Worm (Caenorhabditis elegans) whole organism, midembryonic: Measurements from ENCODE around the gene hmgr-1.
"Not testable (repeated sequence)": the region's sequence is repeated elsewhere in the genome, so short reads cannot be mapped to it uniquely, and the experiment has no call there.

Experiments
- T22C8.4 ChIP-seq: fragments of 200-800 bp; sonication (Bioruptor generic); IDR thresholded peaks from 2 replicates; pipeline ENCODE4 v1.3.6; 2022; ENCODE audit warnings: missing genetic modification characterization, missing compliant biosample characterization
- cog-1 ChIP-seq: sonication (generic microtip); optimal IDR thresholded peaks from 2 replicates; lab custom pipeline; 2016; ENCODE audit warnings: missing genetic modification characterization, missing compliant biosample characterization
- flt-1 ChIP-seq: fragments of 200-800 bp; sonication (Bioruptor generic); IDR thresholded peaks from 2 replicates; pipeline ENCODE4 v1.3.6; 2022; ENCODE audit warnings: missing genetic modification characterization, missing compliant biosample characterization
- klf-2 ChIP-seq: fragments of 200-800 bp; sonication (Bioruptor generic); conservative IDR thresholded peaks from 2 replicates; pipeline ENCODE4 v1.3.6; 2022; ENCODE audit warnings: missing genetic modification reagents, missing genetic modification characterization, missing compliant biosample characterization
- tab-1 ChIP-seq: fragments of 200-800 bp; sonication (Bioruptor generic); IDR thresholded peaks from 2 replicates; pipeline ENCODE4 v1.3.6; 2022; ENCODE audit warnings: missing genetic modification characterization, missing compliant biosample characterization
- ztf-29 ChIP-seq: fragments of 200-800 bp; sonication (Bioruptor generic); IDR thresholded peaks from 2 replicates; pipeline ENCODE4 v1.3.6; 2022; ENCODE audit warnings: missing genetic modification reagents, missing genetic modification characterization, missing compliant biosample characterization

DNA sequence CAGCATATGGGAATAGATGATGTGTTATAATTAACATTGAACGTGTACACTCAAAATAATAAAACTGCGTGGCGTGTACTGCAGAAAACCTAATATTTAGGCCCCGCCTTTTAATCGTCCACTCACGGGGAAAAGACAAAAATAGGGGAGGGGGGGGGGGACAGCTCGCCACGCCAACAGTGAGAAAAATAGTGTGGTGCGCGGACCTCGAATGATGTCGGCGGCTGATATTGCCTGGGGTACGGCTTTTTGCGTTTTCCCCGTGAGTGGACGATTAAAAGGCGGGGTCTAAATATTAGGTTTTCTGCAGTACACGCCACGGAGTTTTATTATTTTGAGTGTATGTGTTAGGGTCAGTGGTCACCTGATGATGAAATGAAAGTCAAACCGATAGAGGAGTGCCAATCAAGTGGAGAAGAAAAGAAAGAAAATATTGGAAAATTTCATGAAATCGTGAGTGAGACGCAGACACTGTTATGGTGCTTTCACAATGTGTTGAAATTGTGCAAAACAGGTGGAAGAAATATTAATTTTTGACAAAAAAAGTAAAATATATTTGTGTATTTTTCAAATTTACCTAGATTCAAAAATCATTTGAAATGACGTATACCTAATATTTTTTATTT, 25.3 kb upstream of the hmgr-1 start:
- TF ChIP-seq ztf-29 (GFP tag; lab: Robert Waterston, UW); T22C8.4; cog-1 (tag; lab: Kevin White, UChicago); klf-2 (GFP tag; lab: Robert Waterston, UW); tab-1: not testable (repeated sequence)
- 0 out of 2 replicates have a peak, but pooled peaks have one; percentile 42 for TF ChIP-seq flt-1 (GFP tag; lab: Robert Waterston, UW)
